Fruit fly (Drosophila melanogaster): ENCODE measurements around the gene RpS28-like.

RpS28-like gene

dm6 chr2L:9464455-9465063, 28.0 kb downstream of the RpS28-like start:
- no peak for TF ChIP-seq CG7368 (GFP tag; optimal IDR thresholded peaks at IDR 0.05)
- TF ChIP-seq spab (GFP tag; optimal IDR thresholded peaks at IDR 0.05): no peak
- no peak for TF ChIP-seq Lpt (GFP tag; optimal IDR thresholded peaks at IDR 0.05)
- peak; percentile 1 for TF ChIP-seq svp (GFP tag)

- TF ChIP-seq CG3919 (GFP tag; optimal IDR thresholded peaks at IDR 0.05) (no peak), CG4318 (GFP tag; optimal IDR thresholded peaks at IDR 0.05) (no peak), CG8319 (GFP tag; optimal IDR thresholded peaks at IDR 0.05) (no peak), topi (GFP tag; optimal IDR thresholded peaks at IDR 0.05) (no peak), CG6276 (GFP tag; optimal IDR thresholded peaks at IDR 0.05) (no peak), Eip75B (GFP tag; optimal IDR thresholded peaks at IDR 0.05) (no peak), svp (GFP tag) (no peak), CG8119 (GFP tag; IDR thresholded peaks at IDR 0.05) (no peak), Smox (GFP tag; optimal IDR thresholded peaks at IDR 0.05) (no peak), pdm3 (GFP tag; optimal IDR thresholded peaks at IDR 0.05) (no peak), Gug (GFP tag; IDR thresholded peaks at IDR 0.05) (no peak), Sox15 (GFP tag; optimal IDR thresholded peaks at IDR 0.05) (no peak), CG32006 (GFP tag; optimal IDR thresholded peaks at IDR 0.05) (no peak)
These were observed 30.8 kb downstream of the RpS28-like start for dm6 chr2L:9467392-9467791.
